Fruit fly (Drosophila melanogaster): ENCODE results near the gene CG13458.

CG13458 gene

dm6 chr3L:15142004-15142890 is 28.9 kb downstream of the CG13458 start, which contains the start of gene Pdi (continued):
- TF ChIP-seq CG16813 (GFP tag; IDR thresholded peaks at IDR 0.05; ENCODE audit: partially characterized antibody) (peak; percentile 75), lbe (GFP tag; optimal IDR thresholded peaks at IDR 0.05) (peak; percentile 50), mld (GFP tag; IDR thresholded peaks at IDR 0.05; ENCODE audit: partially characterized antibody) (peak; percentile 46; the same call in 1 of the 3 replicates), tgo (GFP tag; IDR thresholded peaks at IDR 0.05) (no peak), B-H2 (GFP tag; optimal IDR thresholded peaks at IDR 0.05) (peak; percentile 50), Med (GFP tag) (peak; percentile 91), Oaz (GFP tag; IDR thresholded peaks at IDR 0.05) (no peak), zen (tag; optimal IDR thresholded peaks at IDR 0.05) (peak; percentile 19), danr (GFP tag; IDR thresholded peaks at IDR 0.05) (no peak), HLH4C (GFP tag; IDR thresholded peaks at IDR 0.05; ENCODE audit: partially characterized antibody) (peak; percentile 60; the same call in 2 of the 3 replicates), Dll (GFP tag; IDR thresholded peaks at IDR 0.05; ENCODE audit: partially characterized antibody) (peak; percentile 73), CG1602 (GFP tag; optimal IDR thresholded peaks at IDR 0.05) (peak; percentile 0), CG17359 (tag; optimal IDR thresholded peaks at IDR 0.05) (peak; percentile 56), CG2199 (GFP tag; IDR thresholded peaks at IDR 0.05) (peak; percentile 78; the same call in 2 of the 3 replicates)

- TF ChIP-seq sens (GFP tag): peak; percentile 48
- TF ChIP-seq kah (GFP tag; optimal IDR thresholded peaks at IDR 0.05): peak; percentile 94
- no peak for TF ChIP-seq TFAM (GFP tag; optimal IDR thresholded peaks at IDR 0.05)
- TF ChIP-seq scrt (GFP tag; optimal IDR thresholded peaks at IDR 0.05): peak; percentile 37
- TF ChIP-seq Neu2 (GFP tag; optimal IDR thresholded peaks at IDR 0.05; ENCODE audit: borderline replicate concordance): peak; percentile 52
- no peak for TF ChIP-seq CG12236 (GFP tag; optimal IDR thresholded peaks at IDR 0.05)
- no peak for TF ChIP-seq gfzf (GFP tag; optimal IDR thresholded peaks at IDR 0.05)
These were observed 29.8 kb downstream of the CG13458 start for dm6 chr3L:15143108-15143507.

- TF ChIP-seq Dll (GFP tag; IDR thresholded peaks at IDR 0.05; ENCODE audit: partially characterized antibody) (peak; percentile 35; the same call in 1 of the 4 replicates), crp (GFP tag; optimal IDR thresholded peaks at IDR 0.05) (peak; percentile 43 to 89), BtbVII (GFP tag; optimal IDR thresholded peaks at IDR 0.05) (peak; percentile 20), Nf-YB (GFP tag; optimal IDR thresholded peaks at IDR 0.05) (peak; percentile 17), CG7556 (GFP tag; optimal IDR thresholded peaks at IDR 0.05) (peak; percentile 7), CG3995 (GFP tag; optimal IDR thresholded peaks at IDR 0.05) (peak; percentile 6), CG13287 (GFP tag; IDR thresholded peaks at IDR 0.05; ENCODE audit: partially characterized antibody) (peak; percentile 47), CG8924 (tag; optimal IDR thresholded peaks at IDR 0.05) (peak; percentile 51), Xbp1 (GFP tag; optimal IDR thresholded peaks at IDR 0.05) (peak; percentile 17), CG12659 (GFP tag; optimal IDR thresholded peaks at IDR 0.05) (peak; percentile 81), pzg (GFP tag; optimal IDR thresholded peaks at IDR 0.05) (peak; percentile 70), CG18476 (GFP tag; optimal IDR thresholded peaks at IDR 0.05) (no peak), Max (GFP tag; optimal IDR thresholded peaks at IDR 0.05) (peak; percentile 22), CG14965 (GFP tag; optimal IDR thresholded peaks at IDR 0.05; ENCODE audit: borderline replicate concordance) (no peak), CG2712 (tag; optimal IDR thresholded peaks at IDR 0.05) (peak; percentile 43), CG6254 (GFP tag; optimal IDR thresholded peaks at IDR 0.05) (peak; percentile 12), Vsx1 (GFP tag; optimal IDR thresholded peaks at IDR 0.05) (peak; percentile 29), CG10321 (GFP tag; IDR thresholded peaks at IDR 0.05) (no peak), CG10267 (tag; optimal IDR thresholded peaks at IDR 0.05) (peak; percentile 59), sens (GFP tag) (peak; percentile 69), CoRest (tag; optimal IDR thresholded peaks at IDR 0.05) (peak; percentile 40), Ets97D (GFP tag; optimal IDR thresholded peaks at IDR 0.05) (peak; percentile 58), dpn (GFP tag; optimal IDR thresholded peaks at IDR 0.05) (peak in 1 of 2 experiments; percentile 18)
These were observed 30.6 kb downstream of the CG13458 start, which contains the start of the genes CG32147 and Pex3 for dm6 chr3L:15143638-15144600. Gene CG32147, minus strand, starts transcription at chr3L:15144059. Gene Pex3, plus strand, starts transcription at chr3L:15144355.

All from whole organism, embryonic.